Fruit fly (Drosophila melanogaster): ENCODE data around the gene Nna1.
A peak's percentile ranks its signal among the peaks of the same experiment; 100 is the strongest.

The Nna1 gene

DNA sequence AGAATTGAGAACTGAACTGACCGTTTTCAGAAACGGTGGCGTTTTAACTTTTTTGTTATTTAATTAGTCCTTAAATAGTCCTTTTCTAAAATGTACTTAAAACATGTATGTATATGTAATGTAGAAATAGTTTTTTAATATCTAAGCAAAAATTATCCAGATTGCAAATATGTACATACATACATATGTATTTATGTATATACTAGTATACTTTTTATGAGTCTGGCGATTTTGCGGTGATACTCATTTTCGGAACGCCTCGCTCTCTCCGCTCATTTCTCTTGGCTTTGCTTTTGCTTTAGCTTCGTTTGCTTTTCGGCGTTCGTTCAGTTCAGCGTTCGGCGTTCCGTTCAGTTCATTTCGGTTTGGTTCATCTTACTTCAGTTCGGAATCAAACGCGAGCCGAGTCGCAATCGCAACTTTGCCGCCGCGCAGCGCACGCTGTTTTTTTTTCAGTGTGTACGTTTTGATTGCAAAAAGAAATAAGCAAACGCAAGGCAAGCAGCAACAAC lies 70.3 kb downstream of the Nna1 start, which contains the start of gene rdgB (continued):
- TF ChIP-seq pb (GFP tag; optimal IDR thresholded peaks at IDR 0.05), result no peak
- no peak for TF ChIP-seq CG6854 (GFP tag; optimal IDR thresholded peaks at IDR 0.05)
- peak; percentile 57 for TF ChIP-seq fd3F (GFP tag; optimal IDR thresholded peaks at IDR 0.05)
- TF ChIP-seq Oaz (GFP tag; IDR thresholded peaks at IDR 0.05), result peak; percentile 45; the same call in 1 of the 2 replicates
- peak; percentile 60; the same call in 2 of the 3 replicates for TF ChIP-seq CG11093 (GFP tag; IDR thresholded peaks at IDR 0.05)
- TF ChIP-seq trem (tag; optimal IDR thresholded peaks at IDR 0.05), result peak; percentile 36
- peak; percentile 83 for TF ChIP-seq CG18262 (tag; optimal IDR thresholded peaks at IDR 0.05)
- peak; percentile 55; the same call in 1 of the 3 replicates for TF ChIP-seq ci (GFP tag; IDR thresholded peaks at IDR 0.05)
- TF ChIP-seq Nf-YC (tag; optimal IDR thresholded peaks at IDR 0.05), result peak; percentile 75
- peak; percentile 83 for TF ChIP-seq Hmr (GFP tag; optimal IDR thresholded peaks at IDR 0.05)
- peak; percentile 41 for TF ChIP-seq tap (tag; optimal IDR thresholded peaks at IDR 0.05)
- TF ChIP-seq CG4854 (GFP tag; optimal IDR thresholded peaks at IDR 0.05), result peak; percentile 40
- peak; percentile 45 for TF ChIP-seq CG5245 (GFP tag; optimal IDR thresholded peaks at IDR 0.05)
- peak; percentile 39; the same call in 1 of the 2 replicates for TF ChIP-seq Taf1 (GFP tag; IDR thresholded peaks at IDR 0.05)
- peak; percentile 36; the same call in 1 of the 2 replicates for TF ChIP-seq danr (GFP tag; IDR thresholded peaks at IDR 0.05)
- peak; percentile 68 for TF ChIP-seq run (tag; optimal IDR thresholded peaks at IDR 0.05)
- TF ChIP-seq Hsf (GFP tag; optimal IDR thresholded peaks at IDR 0.05), result peak; percentile 72
- no peak for TF ChIP-seq D (optimal IDR thresholded peaks at IDR 0.05)
- peak; percentile 76 for TF ChIP-seq D (GFP tag; optimal IDR thresholded peaks at IDR 0.05)
- no peak for TF ChIP-seq Stat92E (GFP tag; optimal IDR thresholded peaks at IDR 0.05)
- no peak for TF ChIP-seq sr (GFP tag; IDR thresholded peaks at IDR 0.05)
- TF ChIP-seq CG10366 (GFP tag; IDR thresholded peaks at IDR 0.05), result peak; percentile 35
- peak; percentile 83; the same call in 1 of the 2 replicates for TF ChIP-seq vvl (GFP tag; IDR thresholded peaks at IDR 0.05)
- TF ChIP-seq Sox102F (GFP tag; optimal IDR thresholded peaks at IDR 0.05), result peak; percentile 84
- peak; percentile 84 for TF ChIP-seq CG15269 (tag; optimal IDR thresholded peaks at IDR 0.05)
- peak; percentile 71 for TF ChIP-seq Drgx (GFP tag; IDR thresholded peaks at IDR 0.05)
- peak; percentile 81 for TF ChIP-seq caup (GFP tag; optimal IDR thresholded peaks at IDR 0.05; ENCODE audit: severe bottlenecking)
- TF ChIP-seq hb (GFP tag; IDR thresholded peaks at IDR 0.05; ENCODE audit: partially characterized antibody), result no peak
- TF ChIP-seq CG14860 (GFP tag; IDR thresholded peaks at IDR 0.05; ENCODE audit: partially characterized antibody), result no peak
- no peak for TF ChIP-seq slp2 (GFP tag; optimal IDR thresholded peaks at IDR 0.05)
- peak; percentile 37 for TF ChIP-seq bab2 (GFP tag; optimal IDR thresholded peaks at IDR 0.05)
- TF ChIP-seq CG14014 (GFP tag; IDR thresholded peaks at IDR 0.05), result peak; percentile 52
- TF ChIP-seq Lim3 (GFP tag; IDR thresholded peaks at IDR 0.05), result no peak
- TF ChIP-seq sc (optimal IDR thresholded peaks at IDR 0.05), result no peak
- TF ChIP-seq sc (GFP tag; optimal IDR thresholded peaks at IDR 0.05), result peak; percentile 60
- TF ChIP-seq CG6813 (GFP tag; optimal IDR thresholded peaks at IDR 0.05), result peak; percentile 50
- peak; percentile 23 for TF ChIP-seq CG12071 (GFP tag; optimal IDR thresholded peaks at IDR 0.05)
- TF ChIP-seq Dp (GFP tag; optimal IDR thresholded peaks at IDR 0.05), result no peak
- TF ChIP-seq cg (GFP tag; optimal IDR thresholded peaks at IDR 0.05), result no peak
- TF ChIP-seq CG15073 (GFP tag; optimal IDR thresholded peaks at IDR 0.05), result no peak
- peak; percentile 35 for TF ChIP-seq CG15696 (tag; optimal IDR thresholded peaks at IDR 0.05)
- 0 out of 2 replicates have a peak, but pooled peaks have one; percentile 2 for TF ChIP-seq dati (GFP tag; IDR thresholded peaks at IDR 0.05)
- no peak for TF ChIP-seq CG11398 (GFP tag; optimal IDR thresholded peaks at IDR 0.05)
- TF ChIP-seq sd (tag; optimal IDR thresholded peaks at IDR 0.05), result no peak
- TF ChIP-seq prd (optimal IDR thresholded peaks at IDR 0.05), result no peak
- peak; percentile 72 for TF ChIP-seq prd (GFP tag; IDR thresholded peaks at IDR 0.05)
- TF ChIP-seq Mad (GFP tag; optimal IDR thresholded peaks at IDR 0.05), result peak; percentile 62
- TF ChIP-seq CG9817 (tag; optimal IDR thresholded peaks at IDR 0.05), result peak; percentile 70
- no peak for TF ChIP-seq GATAe (GFP tag; conservative IDR thresholded peaks at IDR 0.05)
- TF ChIP-seq chn (GFP tag; optimal IDR thresholded peaks at IDR 0.05), result peak; percentile 33
- no peak for TF ChIP-seq p53 (GFP tag; optimal IDR thresholded peaks at IDR 0.05)
